Fruit fly (Drosophila melanogaster) whole organism, embryonic: Measurements from ENCODE around the gene Klp10A.
A peak's percentile ranks its signal among the peaks of the same experiment; 100 is the strongest.

Experiments
- Asciz ChIP-seq: fragments of 200-800 bp; sonication (Bioruptor generic); optimal IDR thresholded peaks from 2 replicates; lab custom pipeline; 2017; ENCODE audit warnings: missing biosample characterization, mild to moderate bottlenecking, missing genetic modification characterization, missing genetic modification reagents
- B-H2 ChIP-seq: fragments of 200-800 bp; sonication (Bioruptor generic); optimal IDR thresholded peaks from 2 replicates; lab custom pipeline; 2018; ENCODE audit warnings: missing biosample characterization, mild to moderate bottlenecking, missing genetic modification characterization
- CG12299 ChIP-seq: fragments of 200-800 bp; sonication (Bioruptor generic); optimal IDR thresholded peaks from 2 replicates; lab custom pipeline; 2018; ENCODE audit warnings: missing biosample characterization, mild to moderate bottlenecking, missing genetic modification characterization
- CG13624 ChIP-seq: fragments of 200-800 bp; sonication (Bioruptor generic); optimal IDR thresholded peaks from 2 replicates; lab custom pipeline; 2016; ENCODE audit warnings: missing biosample characterization, missing genetic modification characterization
- CG14441 ChIP-seq: fragments of 200-800 bp; sonication (Bioruptor generic); IDR thresholded peaks from 2 replicates; pipeline ENCODE4 v1.3.6; 2022; ENCODE audit warnings: missing biosample characterization, missing genetic modification characterization
- CG14710 ChIP-seq: fragments of 200-800 bp; sonication (Bioruptor generic); optimal IDR thresholded peaks from 3 replicates; lab custom pipeline; 2019; ENCODE audit warnings: missing biosample characterization, mild to moderate bottlenecking, missing genetic modification characterization, moderate library complexity
- CG1647 ChIP-seq: fragments of 200-800 bp; sonication (Bioruptor generic); optimal IDR thresholded peaks from 3 replicates; lab custom pipeline; 2016; ENCODE audit warnings: missing biosample characterization, missing genetic modification characterization
- CG17186 ChIP-seq: fragments of 200-800 bp; sonication (Bioruptor generic); optimal IDR thresholded peaks from 3 replicates; lab custom pipeline; 2017; ENCODE audit warnings: missing biosample characterization, missing genetic modification reagents, missing genetic modification characterization
- CG17361 ChIP-seq: fragments of 200-800 bp; sonication (Bioruptor generic); IDR thresholded peaks from 3 replicates; pipeline ENCODE4 v1.3.6; 2022; ENCODE audit warnings: missing biosample characterization, missing genetic modification characterization
- CG18011 ChIP-seq: fragments of 200-800 bp; sonication (Bioruptor generic); optimal IDR thresholded peaks from 2 replicates; lab custom pipeline; 2017; ENCODE audit warnings: missing biosample characterization, missing genetic modification characterization, mild to moderate bottlenecking, moderate library complexity, missing genotype
- CG2129 ChIP-seq: fragments of 200-800 bp; sonication (Bioruptor generic); IDR thresholded peaks from 2 replicates; pipeline ENCODE4 v1.3.6; 2022; ENCODE audit warnings: missing biosample characterization, missing genetic modification characterization; ENCODE audit not compliant: partially characterized antibody
- CG3995 ChIP-seq: fragments of 200-800 bp; sonication (Bioruptor generic); optimal IDR thresholded peaks from 3 replicates; lab custom pipeline; 2016; ENCODE audit warnings: missing biosample characterization, missing genetic modification characterization
- CG5245 ChIP-seq: fragments of 200-800 bp; sonication (Bioruptor generic); optimal IDR thresholded peaks from 3 replicates; lab custom pipeline; 2016; ENCODE audit warnings: missing biosample characterization, missing genetic modification characterization
- Dad ChIP-seq: fragments of 200-800 bp; sonication (Bioruptor generic); optimal IDR thresholded peaks from 3 replicates; lab custom pipeline; 2016; ENCODE audit warnings: missing biosample characterization, missing genetic modification characterization
- E2f1 ChIP-seq: fragments of 200-800 bp; sonication (Bioruptor generic); IDR thresholded peaks from 2 replicates; pipeline ENCODE4 v1.3.6; 2022; ENCODE audit warnings: missing biosample characterization, missing genetic modification characterization
- ERR ChIP-seq: fragments of 200-800 bp; sonication (Bioruptor generic); optimal IDR thresholded peaks from 2 replicates; lab custom pipeline; 2016; ENCODE audit warnings: missing biosample characterization, missing genetic modification characterization
- GATAe ChIP-seq: fragments of 200-800 bp; sonication (Bioruptor generic); conservative IDR thresholded peaks from 2 replicates; pipeline ENCODE4 v1.3.6; 2022; ENCODE audit warnings: missing biosample characterization, missing genetic modification characterization
- HmgD ChIP-seq: fragments of 200-800 bp; sonication (Bioruptor generic); optimal IDR thresholded peaks from 3 replicates; lab custom pipeline; 2016; ENCODE audit warnings: missing biosample characterization, missing genetic modification characterization
- Kr ChIP-seq: fragments of 200-800 bp; sonication (Bioruptor generic); optimal IDR thresholded peaks from 2 replicates; lab custom pipeline; 2017; ENCODE audit warnings: missing biosample characterization, mild to moderate bottlenecking, missing genetic modification characterization
- Max ChIP-seq: fragments of 200-800 bp; sonication (Bioruptor generic); optimal IDR thresholded peaks from 2 replicates; lab custom pipeline; 2016; ENCODE audit warnings: missing biosample characterization, mild to moderate bottlenecking, missing genetic modification characterization
- Optix ChIP-seq: fragments of 200-800 bp; sonication (Bioruptor generic); IDR thresholded peaks from 3 replicates; pipeline ENCODE4 v1.3.6; 2022; ENCODE audit warnings: missing biosample characterization, missing genetic modification characterization
- TFAM ChIP-seq: fragments of 200-800 bp; sonication (Bioruptor generic); optimal IDR thresholded peaks from 2 replicates; lab custom pipeline; 2017; ENCODE audit warnings: missing biosample characterization, missing genetic modification characterization, inconsistent platforms
- ab ChIP-seq: fragments of 200-800 bp; sonication (Bioruptor generic); optimal IDR thresholded peaks from 2 replicates; lab custom pipeline; 2016; ENCODE audit warnings: missing biosample characterization, missing genetic modification characterization
- ap ChIP-seq: fragments of 200-800 bp; sonication (Bioruptor generic); IDR thresholded peaks from 2 replicates; pipeline ENCODE4 v1.3.6; 2022; ENCODE audit warnings: missing biosample characterization, missing genetic modification characterization
- ato ChIP-seq: fragments of 200-800 bp; sonication (Bioruptor generic); IDR thresholded peaks from 2 replicates; pipeline ENCODE4 v1.3.6; 2022; ENCODE audit warnings: missing biosample characterization, missing genetic modification characterization; ENCODE audit not compliant: partially characterized antibody
- bowl ChIP-seq: fragments of 200-800 bp; sonication (Bioruptor generic); IDR thresholded peaks from 2 replicates; pipeline ENCODE4 v1.3.6; 2022; ENCODE audit warnings: missing biosample characterization, missing genetic modification characterization
- bsh ChIP-seq, 2 experiments: fragments of 200-800 bp; sonication (Bioruptor generic); optimal IDR thresholded peaks; 2 replicates each; lab custom pipeline; 2017 to 2018; ENCODE audit warnings: mild to moderate bottlenecking in 2 of 2, missing biosample characterization in 2 of 2, missing genetic modification characterization in 2 of 2, moderate library complexity in 1 of 2
- cato ChIP-seq: fragments of 200-800 bp; sonication (Bioruptor generic); optimal IDR thresholded peaks from 2 replicates; lab custom pipeline; 2016; ENCODE audit warnings: missing biosample characterization, missing genetic modification characterization, borderline replicate concordance
- chif ChIP-seq, 2 experiments: fragments of 200-800 bp; sonication (Bioruptor generic); optimal IDR thresholded peaks; 3 replicates each; lab custom pipeline; 2016; ENCODE audit warnings: missing biosample characterization in 2 of 2, missing genetic modification characterization in 2 of 2
- chinmo ChIP-seq: fragments of 200-800 bp; sonication (Bioruptor generic); IDR thresholded peaks from 4 replicates; pipeline ENCODE4 v1.3.6; 2022; ENCODE audit warnings: missing biosample characterization, missing genetic modification characterization; ENCODE audit not compliant: partially characterized antibody
- emc ChIP-seq: fragments of 200-800 bp; sonication (Bioruptor generic); optimal IDR thresholded peaks from 2 replicates; lab custom pipeline; 2016; ENCODE audit warnings: missing biosample characterization, missing genetic modification characterization
- exex ChIP-seq: fragments of 200-800 bp; sonication (Bioruptor generic); optimal IDR thresholded peaks from 4 replicates; lab custom pipeline; 2018; ENCODE audit warnings: missing biosample characterization, mild to moderate bottlenecking, missing genetic modification characterization, moderate library complexity
- gsb ChIP-seq: fragments of 200-800 bp; sonication (Bioruptor generic); IDR thresholded peaks from 2 replicates; pipeline ENCODE4 v1.3.6; 2022; ENCODE audit warnings: missing biosample characterization, missing genetic modification characterization
- insv ChIP-seq, 2 experiments: fragments of 200-800 bp; sonication (Bioruptor generic); optimal IDR thresholded peaks; 3 replicates each; lab custom pipeline; 2016 to 2018; ENCODE audit warnings: missing biosample characterization in 2 of 2, missing genetic modification characterization in 2 of 2
- kah ChIP-seq: fragments of 200-800 bp; sonication (Bioruptor generic); optimal IDR thresholded peaks from 2 replicates; lab custom pipeline; 2018; ENCODE audit warnings: missing biosample characterization, mild to moderate bottlenecking, missing genetic modification characterization
- lilli ChIP-seq: fragments of 200-800 bp; sonication (Bioruptor generic); optimal IDR thresholded peaks from 3 replicates; lab custom pipeline; 2016; ENCODE audit warnings: missing biosample characterization, missing genetic modification characterization
- lola ChIP-seq, 3 experiments: fragments of >200 bp in 2 of 3; fragments of 200-800 bp in 1 of 3; sonication (Bioruptor generic) in 1 of 3; optimal IDR thresholded peaks; 2 replicates each; lab custom pipeline; 2017 to 2019; ENCODE audit warnings: missing biosample characterization in 3 of 3, missing genetic modification characterization in 3 of 3, mild to moderate bottlenecking in 1 of 3, moderate library complexity in 1 of 3
- lov ChIP-seq, 2 experiments: fragments of 200-800 bp in 1 of 2; fragments of >200 bp in 1 of 2; sonication (Bioruptor generic) in 1 of 2; IDR thresholded peaks in 1 of 2; optimal IDR thresholded peaks in 1 of 2; 2 replicates in 1 of 2; 3 replicates in 1 of 2; pipeline versions ENCODE4 v1.3.6 to Lab custom; 2017 to 2022; ENCODE audit warnings: missing biosample characterization in 1 of 2, missing genetic modification characterization in 1 of 2
- maf-S ChIP-seq: fragments of 200-800 bp; sonication (Bioruptor generic); optimal IDR thresholded peaks from 2 replicates; lab custom pipeline; 2016; ENCODE audit warnings: missing biosample characterization, missing genetic modification characterization
- p53 ChIP-seq: fragments of 200-800 bp; sonication (Bioruptor generic); optimal IDR thresholded peaks from 2 replicates; lab custom pipeline; 2016; ENCODE audit warnings: missing biosample characterization, missing genetic modification characterization
- pho ChIP-seq: fragments of 200-800 bp; sonication (Bioruptor generic); optimal IDR thresholded peaks from 2 replicates; lab custom pipeline; 2016; ENCODE audit warnings: missing biosample characterization, missing genetic modification characterization
- pros ChIP-seq: fragments of 200-800 bp; sonication (Bioruptor generic); optimal IDR thresholded peaks from 3 replicates; lab custom pipeline; 2019; ENCODE audit warnings: missing biosample characterization, mild to moderate bottlenecking, missing genetic modification characterization, moderate library complexity
- slou ChIP-seq: fragments of 200-800 bp; sonication (Bioruptor generic); optimal IDR thresholded peaks from 3 replicates; lab custom pipeline; 2016; ENCODE audit warnings: missing biosample characterization, missing genetic modification characterization
- slp2 ChIP-seq: fragments of 200-800 bp; sonication (Bioruptor generic); optimal IDR thresholded peaks from 2 replicates; lab custom pipeline; 2016; ENCODE audit warnings: missing biosample characterization, missing genetic modification characterization
- sna ChIP-seq: fragments of 200-800 bp; sonication (Bioruptor generic); IDR thresholded peaks from 2 replicates; pipeline ENCODE4 v1.3.6; 2022; ENCODE audit warnings: missing biosample characterization, missing genetic modification characterization; ENCODE audit not compliant: partially characterized antibody
- sr ChIP-seq: fragments of 200-800 bp; sonication (Bioruptor generic); IDR thresholded peaks from 3 replicates; pipeline ENCODE4 v1.3.6; 2022; ENCODE audit warnings: missing biosample characterization, missing genetic modification characterization
- tgo ChIP-seq: fragments of 200-800 bp; sonication (Bioruptor generic); IDR thresholded peaks from 3 replicates; pipeline ENCODE4 v1.3.6; 2022; ENCODE audit warnings: missing biosample characterization, missing genetic modification characterization
- trh ChIP-seq: fragments of 200-800 bp; sonication (Bioruptor generic); optimal IDR thresholded peaks from 2 replicates; lab custom pipeline; 2016; ENCODE audit warnings: missing biosample characterization, missing genetic modification characterization
- usp ChIP-seq: fragments of >200 bp; optimal IDR thresholded peaks from 2 replicates; lab custom pipeline; 2017; ENCODE audit warnings: missing biosample characterization, missing genetic modification characterization
- wek ChIP-seq: fragments of 200-800 bp; sonication (Bioruptor generic); optimal IDR thresholded peaks from 3 replicates; lab custom pipeline; 2018; ENCODE audit warnings: missing biosample characterization, mild to moderate bottlenecking, missing genetic modification characterization, moderate library complexity

The Klp10A gene

dm6 chrX:11146598-11147176 lies 9.8 kb upstream of the Klp10A start (continued):
- TF ChIP-seq CG13624 (GFP tag; lab: Kevin White, UChicago) (no peak), bowl (GFP tag; lab: Robert Waterston, UW) (no peak), sr (no peak), usp (GFP tag; lab: Kevin White, UChicago) (no peak), insv (GFP tag; optimal IDR thresholded peaks at IDR 0.05; lab: Kevin White, UChicago) (no peak), GATAe (no peak), CG17186 (GFP tag; lab: Kevin White, UChicago) (no peak), maf-S (no peak), CG5245 (GFP tag; lab: Kevin White, UChicago) (no peak), Optix (GFP tag; lab: Robert Waterston, UW) (no peak), CG3995 (no peak), pros (peak; percentile 71), tgo (GFP tag; lab: Robert Waterston, UW) (no peak), ap (no peak), ato (GFP tag; lab: Robert Waterston, UW) (no peak), slou (GFP tag; lab: Kevin White, UChicago) (no peak), emc (GFP tag; lab: Kevin White, UChicago) (no peak), pho (GFP tag; lab: Kevin White, UChicago) (no peak), lilli (peak; percentile 4), TFAM (no peak), slp2 (GFP tag; lab: Kevin White, UChicago) (no peak), CG18011 (no peak), Kr (no peak), exex (tag; lab: Kevin White, UChicago) (no peak), E2f1 (0 out of 2 replicates have a peak, but pooled peaks have one; percentile 34), CG14441 (GFP tag; lab: Robert Waterston, UW) (peak; percentile 23; the same call in 1 of the 2 replicates), gsb (GFP tag; lab: Robert Waterston, UW) (no peak), cato (GFP tag; lab: Kevin White, UChicago) (no peak), chif (GFP tag; optimal IDR thresholded peaks at IDR 0.05; lab: Kevin White, UChicago) (peak in 1 of 2 experiments; percentile 8), lov (optimal IDR thresholded peaks at IDR 0.05; lab: Kevin White, UChicago) (no peak), lov (GFP tag; IDR thresholded peaks at IDR 0.05; lab: Robert Waterston, UW) (0 out of 3 replicates have a peak, but pooled peaks have one; percentile 11), trh (GFP tag; lab: Kevin White, UChicago) (no peak), CG17361 (GFP tag; lab: Robert Waterston, UW) (0 out of 3 replicates have a peak, but pooled peaks have one; percentile 10), bsh (GFP tag; optimal IDR thresholded peaks at IDR 0.05; lab: Kevin White, UChicago) (peak in 1 of 2 experiments; percentile 26), B-H2 (GFP tag; lab: Kevin White, UChicago) (no peak), ab (no peak), CG2129 (GFP tag; lab: Robert Waterston, UW) (no peak), CG14710 (tag; lab: Kevin White, UChicago) (peak; percentile 16), CG1647 (GFP tag; lab: Kevin White, UChicago) (no peak), kah (GFP tag; lab: Kevin White, UChicago) (no peak), HmgD (GFP tag; lab: Kevin White, UChicago) (no peak), Asciz (no peak), wek (no peak), CG12299 (no peak), chinmo (GFP tag; lab: Robert Waterston, UW) (no peak), sna (GFP tag; lab: Robert Waterston, UW) (no peak), Max (GFP tag; lab: Kevin White, UChicago) (no peak), p53 (GFP tag; lab: Kevin White, UChicago) (no peak), ERR (no peak), Dad (GFP tag; lab: Kevin White, UChicago) (no peak), lola (GFP tag; optimal IDR thresholded peaks at IDR 0.05; lab: Kevin White, UChicago) (no peak)
